Fruit fly (Drosophila melanogaster): ENCODE data around the gene CG15628.
A peak's percentile ranks its signal among the peaks of the same experiment; 100 is the strongest.

The CG15628 gene

DNA sequence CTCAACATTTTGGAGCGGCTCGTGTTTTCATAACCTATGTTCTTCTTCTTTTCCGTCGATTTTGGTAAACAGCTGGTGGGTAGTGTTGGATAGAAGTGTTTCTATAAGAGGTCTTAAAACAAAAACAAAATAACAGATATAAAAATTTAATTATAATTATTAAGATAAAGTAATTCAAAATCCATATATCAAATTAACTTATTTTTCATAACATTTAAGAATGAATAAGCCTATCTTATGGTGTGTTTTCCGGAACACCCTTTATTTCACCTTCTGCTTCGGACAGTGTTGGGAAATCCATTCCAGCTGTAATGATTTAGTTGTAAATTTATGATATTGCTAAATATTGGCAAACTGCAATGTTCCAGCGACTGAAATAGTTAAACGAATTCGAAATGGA, 28.8 kb downstream of the CG15628 start, which contains the start of the genes mRpS2 and Mon1:
Gene mRpS2 (minus strand): TSS at position 64 of the 400 bp plus-strand sequence.
Gene Mon1 (plus strand): TSS at position 286 of the 400 bp plus-strand sequence.
- TF ChIP-seq dmrt93B (GFP tag; optimal IDR thresholded peaks at IDR 0.05) (peak; percentile 86), woc (GFP tag; optimal IDR thresholded peaks at IDR 0.05) (peak; percentile 62), HLH106 (tag; optimal IDR thresholded peaks at IDR 0.05) (peak; percentile 97), sv (GFP tag; optimal IDR thresholded peaks at IDR 0.05) (peak; percentile 93), Sp1 (GFP tag; optimal IDR thresholded peaks at IDR 0.05) (peak; percentile 93), lola (GFP tag; optimal IDR thresholded peaks at IDR 0.05) (no peak), psq (GFP tag; optimal IDR thresholded peaks at IDR 0.05) (peak; percentile 91), CG32264 (GFP tag; optimal IDR thresholded peaks at IDR 0.05) (peak; percentile 66), Rel (GFP tag; optimal IDR thresholded peaks at IDR 0.05) (peak; percentile 4), Rel (tag; optimal IDR thresholded peaks at IDR 0.05) (peak; percentile 69), rgr (GFP tag; optimal IDR thresholded peaks at IDR 0.05) (peak; percentile 96), OdsH (GFP tag; optimal IDR thresholded peaks at IDR 0.05) (peak; percentile 94), Myc (optimal IDR thresholded peaks at IDR 0.05) (peak; percentile 34), ey (GFP tag; optimal IDR thresholded peaks at IDR 0.05) (peak; percentile 83), Abd-B (GFP tag; optimal IDR thresholded peaks at IDR 0.05) (no peak), Hr78 (GFP tag; optimal IDR thresholded peaks at IDR 0.05) (no peak), fru (GFP tag; optimal IDR thresholded peaks at IDR 0.05) (peak; percentile 88), foxo (GFP tag; optimal IDR thresholded peaks at IDR 0.05) (peak in 1 of 2 experiments; percentile 96), h (GFP tag; optimal IDR thresholded peaks at IDR 0.05) (peak; percentile 90), N (GFP tag; optimal IDR thresholded peaks at IDR 0.05) (no peak), Jra (GFP tag; optimal IDR thresholded peaks at IDR 0.05) (peak; percentile 82), Hr83 (GFP tag; optimal IDR thresholded peaks at IDR 0.05; ENCODE audit: poor library complexity, severe bottlenecking) (peak; percentile 89), Hnf4 (GFP tag; optimal IDR thresholded peaks at IDR 0.05) (peak; percentile 93), jim (GFP tag; optimal IDR thresholded peaks at IDR 0.05) (peak; percentile 43), dsf (GFP tag; optimal IDR thresholded peaks at IDR 0.05; ENCODE audit: borderline replicate concordance) (peak; percentile 74), GATAd (GFP tag; optimal IDR thresholded peaks at IDR 0.05) (peak; percentile 86), br (GFP tag; optimal IDR thresholded peaks at IDR 0.05) (peak; percentile 83), Vsx2 (GFP tag; optimal IDR thresholded peaks at IDR 0.05; ENCODE audit: partially characterized antibody) (no peak), CG9705 (GFP tag; optimal IDR thresholded peaks at IDR 0.05) (peak; percentile 86), Mio (GFP tag; optimal IDR thresholded peaks at IDR 0.05) (no peak), sage (GFP tag; optimal IDR thresholded peaks at IDR 0.05) (peak; percentile 81)

DNA sequence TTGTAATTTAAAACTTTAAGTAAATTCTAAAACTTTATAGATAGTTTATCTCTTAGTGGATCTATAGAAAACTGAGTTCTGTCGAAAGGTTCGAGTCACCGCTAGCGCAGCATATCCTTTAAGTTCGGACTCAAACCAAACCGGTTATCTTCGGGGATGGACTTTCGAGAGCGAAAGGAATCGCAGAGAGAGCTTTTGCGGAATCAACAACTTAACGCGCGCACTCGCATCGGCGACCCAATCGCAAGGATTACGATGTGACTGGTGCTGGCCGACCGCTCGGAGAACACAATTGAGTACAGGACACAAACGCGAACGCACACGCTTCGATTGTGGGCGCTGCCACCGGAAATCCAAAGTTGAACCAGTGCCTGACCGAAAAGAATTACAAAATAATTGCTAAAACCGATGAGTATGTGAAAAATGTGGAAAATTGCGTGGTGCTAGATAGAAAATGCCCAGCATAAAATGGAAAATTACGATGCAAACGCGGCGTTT, 31.1 kb downstream of the CG15628 start, which contains the start of gene smog:
Gene smog (plus strand): TSS at position 260 of the 498 bp plus-strand sequence.
- TF ChIP-seq Dif (GFP tag; optimal IDR thresholded peaks at IDR 0.05; ENCODE audit: partially characterized antibody), result no peak

DNA sequence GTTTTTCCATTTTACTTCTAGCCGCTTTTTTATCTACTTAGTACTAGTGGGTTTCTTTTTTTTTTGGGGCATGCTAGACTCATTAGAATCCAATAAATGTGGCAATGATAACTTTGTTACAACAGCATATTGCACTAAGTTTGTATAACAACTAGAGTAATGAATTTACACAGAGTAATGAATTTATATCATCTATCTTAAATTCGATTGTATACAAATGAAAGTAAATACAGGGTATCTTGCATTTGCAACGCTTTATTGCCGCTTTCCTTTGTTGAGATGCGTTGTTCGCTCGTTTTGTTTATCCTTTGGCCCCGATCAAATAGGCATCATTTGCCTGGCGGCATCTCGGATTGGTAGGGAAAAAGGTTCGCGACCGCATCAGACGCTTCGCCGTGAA, 33.2 kb downstream of the CG15628 start:
- TF ChIP-seq dmrt93B (GFP tag; optimal IDR thresholded peaks at IDR 0.05) (no peak), brk (GFP tag; optimal IDR thresholded peaks at IDR 0.05) (no peak), CG9705 (GFP tag; optimal IDR thresholded peaks at IDR 0.05) (no peak), ey (GFP tag; optimal IDR thresholded peaks at IDR 0.05) (no peak), Hr83 (GFP tag; optimal IDR thresholded peaks at IDR 0.05; ENCODE audit: poor library complexity, severe bottlenecking) (no peak), dl (GFP tag; optimal IDR thresholded peaks at IDR 0.05; ENCODE audit: insufficient read depth in 1 of 2, partially characterized antibody in 2 of 2) (no peak), HLH106 (tag; optimal IDR thresholded peaks at IDR 0.05) (no peak), woc (GFP tag; optimal IDR thresholded peaks at IDR 0.05) (no peak), Rel (GFP tag; optimal IDR thresholded peaks at IDR 0.05) (no peak), Rel (tag; optimal IDR thresholded peaks at IDR 0.05) (no peak), N (GFP tag; optimal IDR thresholded peaks at IDR 0.05) (no peak), Myc (optimal IDR thresholded peaks at IDR 0.05) (no peak), sage (GFP tag; optimal IDR thresholded peaks at IDR 0.05) (no peak), OdsH (GFP tag; optimal IDR thresholded peaks at IDR 0.05) (no peak), h (GFP tag; optimal IDR thresholded peaks at IDR 0.05) (no peak), fru (GFP tag; optimal IDR thresholded peaks at IDR 0.05) (no peak), br (GFP tag; optimal IDR thresholded peaks at IDR 0.05) (no peak), Dif (GFP tag; optimal IDR thresholded peaks at IDR 0.05; ENCODE audit: partially characterized antibody) (no peak), GATAd (GFP tag; optimal IDR thresholded peaks at IDR 0.05) (no peak), lola (GFP tag; optimal IDR thresholded peaks at IDR 0.05) (no peak), Abd-B (GFP tag; optimal IDR thresholded peaks at IDR 0.05) (no peak)
